Worm (Caenorhabditis elegans) whole organism, mixed stage, embryonic: ENCODE data around the gene EEED8.12.

Experiments used
- blmp-1 ChIP-seq: fragments of 150-350 bp; optimal IDR thresholded peaks from 2 replicates; lab custom pipeline; 2014; ENCODE audit warnings: missing biosample characterization, missing genetic modification characterization
- elt-3 ChIP-seq: fragments of 150-350 bp; optimal IDR thresholded peaks from 2 replicates; lab custom pipeline; 2014; ENCODE audit warnings: missing biosample characterization, missing genetic modification characterization
- lin-13 ChIP-seq: fragments of 150-350 bp; optimal IDR thresholded peaks from 2 replicates; lab custom pipeline; 2014; ENCODE audit warnings: missing biosample characterization, missing genetic modification characterization
- lsy-2 ChIP-seq: fragments of 150-350 bp; optimal IDR thresholded peaks from 2 replicates; lab custom pipeline; 2014; ENCODE audit warnings: missing biosample characterization, missing genetic modification characterization
- mls-2 ChIP-seq: sonication (generic microtip); optimal IDR thresholded peaks from 2 replicates; lab custom pipeline; 2016; ENCODE audit warnings: mild to moderate bottlenecking, missing genetic modification characterization, moderate library complexity, missing compliant biosample characterization
- nhr-12 ChIP-seq: fragments of 150-350 bp; optimal IDR thresholded peaks from 2 replicates; lab custom pipeline; 2014; ENCODE audit warnings: missing biosample characterization, missing genetic modification characterization
- nhr-237 ChIP-seq: fragments of 150-350 bp; optimal IDR thresholded peaks from 2 replicates; lab custom pipeline; 2014; ENCODE audit warnings: missing biosample characterization, missing genetic modification characterization
- snpc-4 ChIP-seq: fragments of 150-350 bp; optimal IDR thresholded peaks from 2 replicates; lab custom pipeline; 2014; ENCODE audit warnings: missing biosample characterization, missing genetic modification characterization
- unc-120 ChIP-seq: sonication (generic microtip); optimal IDR thresholded peaks from 2 replicates; lab custom pipeline; 2017; ENCODE audit warnings: missing genetic modification characterization, missing compliant biosample characterization; ENCODE audit not compliant: poor library complexity, severe bottlenecking
- unc-62 ChIP-seq: fragments of 150-350 bp; optimal IDR thresholded peaks from 2 replicates; lab custom pipeline; 2014; ENCODE audit warnings: missing biosample characterization, missing genetic modification reagents, missing genetic modification characterization
- ztf-11 ChIP-seq: fragments of 150-350 bp; optimal IDR thresholded peaks from 2 replicates; lab custom pipeline; 2014; ENCODE audit warnings: missing biosample characterization, missing genetic modification characterization

- no peak for TF ChIP-seq nhr-12 (tag; lab: Kevin White, UChicago)
- no peak for TF ChIP-seq elt-3
- TF ChIP-seq unc-62 (GFP tag; lab: Kevin White, UChicago), result no peak
- no peak for TF ChIP-seq mls-2 (tag; lab: Kevin White, UChicago)
- no peak for TF ChIP-seq lin-13 (tag; lab: Kevin White, UChicago)
- TF ChIP-seq blmp-1 (tag; lab: Kevin White, UChicago), result no peak
- no peak for TF ChIP-seq snpc-4 (tag; lab: Kevin White, UChicago)
- no peak for TF ChIP-seq lsy-2 (tag; lab: Kevin White, UChicago)
- no peak for TF ChIP-seq unc-120 (tag; lab: Kevin White, UChicago)
- no peak for TF ChIP-seq ztf-11 (tag; lab: Kevin White, UChicago)
- no peak for TF ChIP-seq nhr-237
Observed at ce11 chrII:5365645-5366044, 43.2 kb downstream of the EEED8.12 start, which contains the start of gene F09E5.16.
